Worm (Caenorhabditis elegans) whole organism, L3 larva: ENCODE results near the gene Y45F10B.59.

Source experiments
- ZK546.5 ChIP-seq: sonication (generic microtip); optimal IDR thresholded peaks from 2 replicates; lab custom pipeline; 2017; ENCODE audit warnings: missing biosample characterization, missing genetic modification characterization
- aly-2 ChIP-seq: fragments of 150-350 bp; optimal IDR thresholded peaks from 2 replicates; lab custom pipeline; 2014; ENCODE audit warnings: missing biosample characterization, missing genetic modification characterization
- ama-1 ChIP-seq: fragments of 150-350 bp; optimal IDR thresholded peaks from 2 replicates; lab custom pipeline; 2018
- ceh-82 ChIP-seq: fragments of 150-350 bp; optimal IDR thresholded peaks from 2 replicates; lab custom pipeline; 2014; ENCODE audit warnings: missing biosample characterization, missing genetic modification characterization
- ceh-9 ChIP-seq: sonication (generic microtip); optimal IDR thresholded peaks from 2 replicates; lab custom pipeline; 2018; ENCODE audit warnings: missing biosample characterization, missing genetic modification characterization
- egl-27 ChIP-seq: sonication (generic microtip); optimal IDR thresholded peaks from 4 replicates; lab custom pipeline; 2017; ENCODE audit warnings: missing biosample characterization, missing genetic modification reagents, missing genetic modification characterization
- fkh-10 ChIP-seq: sonication (generic microtip); optimal IDR thresholded peaks from 2 replicates; lab custom pipeline; 2017; ENCODE audit warnings: missing biosample characterization, missing genetic modification reagents, missing genetic modification characterization
- fos-1 ChIP-seq: fragments of 150-350 bp; optimal IDR thresholded peaks from 2 replicates; lab custom pipeline; 2014; ENCODE audit warnings: missing biosample characterization, missing genetic modification characterization
- hmg-11 ChIP-seq: sonication (generic microtip); optimal IDR thresholded peaks from 2 replicates; lab custom pipeline; 2016; ENCODE audit warnings: missing genetic modification characterization, missing compliant biosample characterization
- nhr-76 ChIP-seq: fragments of 150-350 bp; sonication (generic microtip); optimal IDR thresholded peaks from 5 replicates; lab custom pipeline; 2014; ENCODE audit warnings: missing biosample characterization, missing genetic modification characterization
- nhr-77 ChIP-seq: fragments of 150-350 bp; optimal IDR thresholded peaks from 2 replicates; lab custom pipeline; 2014; ENCODE audit warnings: missing biosample characterization, missing genetic modification characterization
- pqm-1 ChIP-seq: fragments of 150-350 bp; optimal IDR thresholded peaks from 2 replicates; lab custom pipeline; 2017; ENCODE audit warnings: missing biosample characterization, missing genetic modification characterization, inconsistent platforms
- unc-39 ChIP-seq: sonication (generic microtip); optimal IDR thresholded peaks from 4 replicates; lab custom pipeline; 2017; ENCODE audit warnings: missing biosample characterization, missing genetic modification characterization
- ztf-11 ChIP-seq: fragments of 150-350 bp; optimal IDR thresholded peaks from 2 replicates; lab custom pipeline; 2014; ENCODE audit warnings: missing biosample characterization, missing genetic modification characterization

DNA sequence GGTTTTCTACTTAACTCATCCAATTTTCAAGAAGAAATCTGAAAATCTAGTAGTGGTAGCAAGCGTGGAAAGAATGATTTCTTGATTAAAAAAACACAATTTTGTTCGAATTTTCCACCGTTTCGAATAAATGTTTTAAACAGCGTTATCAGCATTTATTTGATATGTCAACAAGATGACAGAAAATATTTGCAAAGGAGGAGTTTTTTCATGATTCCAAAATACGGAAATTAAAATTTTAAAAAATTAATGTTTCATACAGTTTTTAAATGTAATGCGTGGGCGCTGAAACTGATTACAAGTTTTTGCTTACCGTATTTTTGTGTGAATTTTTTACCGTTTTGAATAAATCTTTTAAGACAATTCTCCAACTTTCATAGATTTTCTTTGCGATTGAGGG, 30.2 kb downstream of the Y45F10B.59 start:
- TF ChIP-seq pqm-1 (tag; lab: Kevin White, UChicago) (no peak), unc-39 (no peak), nhr-76 (no peak), ceh-82 (tag; lab: Kevin White, UChicago) (no peak), fos-1 (tag; lab: Kevin White, UChicago) (no peak), ama-1 (lab: Kevin White, UChicago) (no peak), egl-27 (tag; lab: Kevin White, UChicago) (no peak), ztf-11 (tag; lab: Kevin White, UChicago) (no peak), hmg-11 (tag; lab: Kevin White, UChicago) (no peak), nhr-77 (no peak), ZK546.5 (tag; lab: Kevin White, UChicago) (no peak), aly-2 (no peak), ceh-9 (no peak), fkh-10 (GFP tag; lab: Kevin White, UChicago) (no peak)
